Worm (Caenorhabditis elegans) whole organism, L4 larva: ENCODE data around the gene agmo-1.

Experiments used
- F49E8.2 ChIP-seq: sonication (generic microtip); optimal IDR thresholded peaks from 2 replicates; lab custom pipeline; 2016; ENCODE audit warnings: missing compliant biosample characterization, mild to moderate bottlenecking, missing genetic modification characterization, borderline replicate concordance
- lin-29 ChIP-seq: fragments of 200-800 bp; sonication (Bioruptor generic); IDR thresholded peaks from 2 replicates; pipeline ENCODE4 v1.3.6; 2022; ENCODE audit warnings: missing genetic modification reagents, missing genetic modification characterization, missing compliant biosample characterization
- lin-38 ChIP-seq: fragments of 200-800 bp; sonication (Bioruptor generic); IDR thresholded peaks from 2 replicates; pipeline ENCODE4 v1.3.6; 2022; ENCODE audit warnings: missing genetic modification reagents, missing genetic modification characterization, missing compliant biosample characterization
- lir-3 ChIP-seq: sonication (generic microtip); optimal IDR thresholded peaks from 2 replicates; lab custom pipeline; 2016; ENCODE audit warnings: mild to moderate bottlenecking, missing genetic modification characterization, missing compliant biosample characterization
- nhr-28 ChIP-seq: fragments of 150-350 bp; optimal IDR thresholded peaks from 2 replicates; lab custom pipeline; 2014; ENCODE audit warnings: missing biosample characterization, missing genetic modification characterization
- nhr-76 ChIP-seq: fragments of 150-350 bp; optimal IDR thresholded peaks from 2 replicates; lab custom pipeline; 2014; ENCODE audit warnings: missing biosample characterization, missing genetic modification characterization

DNA sequence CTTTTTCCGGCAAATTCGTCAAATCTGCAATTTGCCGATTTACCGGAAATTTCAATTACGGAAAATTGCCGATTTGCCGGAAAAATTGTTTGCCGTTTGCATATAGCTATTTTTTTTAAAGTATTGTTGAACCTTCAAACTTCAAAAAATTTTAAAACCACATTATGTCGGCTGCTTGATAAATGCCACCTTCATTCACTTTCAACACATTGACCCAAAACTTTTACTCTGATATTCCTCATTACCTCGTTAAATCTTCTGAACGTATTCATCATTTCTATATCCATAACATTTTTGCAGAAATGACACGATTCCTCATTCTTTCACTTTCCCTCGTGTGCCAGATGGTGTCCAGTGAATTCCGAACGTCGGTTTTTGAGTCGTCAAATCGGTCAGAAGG, 30.7 kb upstream of the agmo-1 start, which contains the start of gene Y37D8A.3:
- no peak for TF ChIP-seq lin-38 (GFP tag; lab: Robert Waterston, UW)
- no peak for TF ChIP-seq lin-29 (GFP tag; lab: Robert Waterston, UW)
- TF ChIP-seq nhr-28 (tag; lab: Kevin White, UChicago), result no peak
- TF ChIP-seq lir-3, result no peak
- no peak for TF ChIP-seq nhr-76
- no peak for TF ChIP-seq F49E8.2 (tag; lab: Kevin White, UChicago)
